Worm (Caenorhabditis elegans): ENCODE measurements around the gene str-10.

- TF ChIP-seq klf-2 (GFP tag; conservative IDR thresholded peaks at IDR 0.05) (no peak), flt-1 (GFP tag; IDR thresholded peaks at IDR 0.05) (no peak), tab-1 (GFP tag; IDR thresholded peaks at IDR 0.05) (no peak), ztf-23 (GFP tag; IDR thresholded peaks at IDR 0.05) (no peak), ref-1 (GFP tag; conservative IDR thresholded peaks at IDR 0.05) (no peak), ztf-29 (GFP tag; IDR thresholded peaks at IDR 0.05) (no peak), cog-1 (tag; optimal IDR thresholded peaks at IDR 0.05) (no peak)
These were observed 44.0 kb downstream of the str-10 start, which contains the start of gene F17H10.4 for ce11 chrX:13126420-13126819.
